Worm (Caenorhabditis elegans) whole organism, L3 larva: ENCODE results near the gene C44B12.6.

Experiments
- R02D3.7 ChIP-seq: fragments of 150-350 bp; optimal IDR thresholded peaks from 2 replicates; lab custom pipeline; 2014; ENCODE audit warnings: missing biosample characterization, missing genetic modification characterization
- ZK546.5 ChIP-seq: sonication (generic microtip); optimal IDR thresholded peaks from 2 replicates; lab custom pipeline; 2017; ENCODE audit warnings: missing biosample characterization, missing genetic modification characterization
- aly-2 ChIP-seq: fragments of 150-350 bp; optimal IDR thresholded peaks from 2 replicates; lab custom pipeline; 2014; ENCODE audit warnings: missing biosample characterization, missing genetic modification characterization
- ama-1 ChIP-seq: fragments of 150-350 bp; optimal IDR thresholded peaks from 2 replicates; lab custom pipeline; 2018
- ceh-16 ChIP-seq: sonication (generic microtip); optimal IDR thresholded peaks from 2 replicates; lab custom pipeline; 2017; ENCODE audit warnings: missing biosample characterization, missing genetic modification characterization
- ceh-82 ChIP-seq: fragments of 150-350 bp; optimal IDR thresholded peaks from 2 replicates; lab custom pipeline; 2014; ENCODE audit warnings: missing biosample characterization, missing genetic modification characterization
- ceh-9 ChIP-seq: sonication (generic microtip); optimal IDR thresholded peaks from 2 replicates; lab custom pipeline; 2018; ENCODE audit warnings: missing biosample characterization, missing genetic modification characterization
- egl-5 ChIP-seq: fragments of 150-350 bp; optimal IDR thresholded peaks from 2 replicates; lab custom pipeline; 2017; ENCODE audit warnings: missing biosample characterization, missing genetic modification reagents, missing genetic modification characterization, inconsistent platforms
- elt-1 ChIP-seq: fragments of 150-350 bp; optimal IDR thresholded peaks from 2 replicates; lab custom pipeline; 2014; ENCODE audit warnings: missing biosample characterization, missing genetic modification characterization
- elt-2 ChIP-seq: sonication (generic microtip); optimal IDR thresholded peaks from 2 replicates; lab custom pipeline; 2016; ENCODE audit warnings: missing genetic modification reagents, mild to moderate bottlenecking, missing genetic modification characterization, missing compliant biosample characterization
- elt-3 ChIP-seq, 3 experiments: fragments of 150-350 bp in 1 of 3; sonication (generic microtip) in 2 of 3; optimal IDR thresholded peaks; 2 replicates in 2 of 3; 4 replicates in 1 of 3; lab custom pipeline; 2014 to 2017; ENCODE audit warnings: missing biosample characterization in 3 of 3, missing genetic modification characterization in 3 of 3
- eor-1 ChIP-seq, 2 experiments: fragments of 150-350 bp; optimal IDR thresholded peaks; 2 replicates each; lab custom pipeline; 2014 to 2018; ENCODE audit warnings: missing biosample characterization in 2 of 2, missing genetic modification characterization in 2 of 2
- fkh-10 ChIP-seq: sonication (generic microtip); optimal IDR thresholded peaks from 2 replicates; lab custom pipeline; 2017; ENCODE audit warnings: missing biosample characterization, missing genetic modification reagents, missing genetic modification characterization
- fkh-2 ChIP-seq: fragments of 150-350 bp; optimal IDR thresholded peaks from 2 replicates; lab custom pipeline; 2014; ENCODE audit warnings: missing biosample characterization, missing genetic modification reagents, missing genetic modification characterization
- fos-1 ChIP-seq: fragments of 150-350 bp; optimal IDR thresholded peaks from 2 replicates; lab custom pipeline; 2014; ENCODE audit warnings: missing biosample characterization, missing genetic modification characterization
- hmg-11 ChIP-seq: sonication (generic microtip); optimal IDR thresholded peaks from 2 replicates; lab custom pipeline; 2016; ENCODE audit warnings: missing genetic modification characterization, missing compliant biosample characterization
- jun-1 ChIP-seq: fragments of 150-350 bp; optimal IDR thresholded peaks from 2 replicates; lab custom pipeline; 2014; ENCODE audit warnings: missing biosample characterization, missing genetic modification reagents, missing genetic modification characterization
- lin-15B ChIP-seq: fragments of 150-350 bp; optimal IDR thresholded peaks from 2 replicates; lab custom pipeline; 2014; ENCODE audit warnings: missing biosample characterization, missing genetic modification characterization
- lin-39 ChIP-seq: fragments of 150-350 bp; optimal IDR thresholded peaks from 2 replicates; lab custom pipeline; 2018; ENCODE audit warnings: missing biosample characterization, missing genetic modification reagents, missing genetic modification characterization
- lsy-12 ChIP-seq: sonication (generic microtip); optimal IDR thresholded peaks from 2 replicates; lab custom pipeline; 2016; ENCODE audit warnings: mild to moderate bottlenecking, missing genetic modification characterization, missing compliant biosample characterization
- mdl-1 ChIP-seq: fragments of 150-350 bp; optimal IDR thresholded peaks from 2 replicates; lab custom pipeline; 2014; ENCODE audit warnings: missing biosample characterization, missing genetic modification characterization
- mml-1 ChIP-seq: fragments of 150-350 bp; sonication (generic microtip); optimal IDR thresholded peaks from 3 replicates; lab custom pipeline; 2014; ENCODE audit warnings: missing biosample characterization, missing genetic modification characterization
- nfya-1 ChIP-seq: sonication (generic microtip); optimal IDR thresholded peaks from 2 replicates; lab custom pipeline; 2017; ENCODE audit warnings: missing genetic modification characterization, mild to moderate bottlenecking, missing compliant biosample characterization, antibody characterized with exemption, moderate library complexity; ENCODE audit not compliant: insufficient read depth
- nhr-11 ChIP-seq: fragments of 150-350 bp; optimal IDR thresholded peaks from 2 replicates; lab custom pipeline; 2014; ENCODE audit warnings: missing biosample characterization, missing genetic modification characterization
- nhr-12 ChIP-seq: fragments of 150-350 bp; optimal IDR thresholded peaks from 2 replicates; lab custom pipeline; 2014; ENCODE audit warnings: missing biosample characterization, missing genetic modification characterization
- nhr-23 ChIP-seq: fragments of 150-350 bp; optimal IDR thresholded peaks from 2 replicates; lab custom pipeline; 2014; ENCODE audit warnings: missing biosample characterization, missing genetic modification reagents, missing genetic modification characterization
- nhr-237 ChIP-seq: fragments of 150-350 bp; optimal IDR thresholded peaks from 2 replicates; lab custom pipeline; 2014; ENCODE audit warnings: missing biosample characterization, missing genetic modification characterization
- nhr-25 ChIP-seq: sonication (generic microtip); optimal IDR thresholded peaks from 2 replicates; lab custom pipeline; 2017; ENCODE audit warnings: missing biosample characterization, missing genetic modification characterization
- nhr-28 ChIP-seq: fragments of 150-350 bp; optimal IDR thresholded peaks from 2 replicates; lab custom pipeline; 2014; ENCODE audit warnings: missing biosample characterization, missing genetic modification characterization
- nhr-43 ChIP-seq: sonication (generic microtip); optimal IDR thresholded peaks from 2 replicates; lab custom pipeline; 2016; ENCODE audit warnings: mild to moderate bottlenecking, missing genetic modification characterization, missing compliant biosample characterization; ENCODE audit not compliant: poor library complexity, severe bottlenecking
- nhr-67 ChIP-seq: fragments of 150-350 bp; optimal IDR thresholded peaks from 2 replicates; lab custom pipeline; 2014; ENCODE audit warnings: missing biosample characterization, missing genetic modification characterization
- nhr-76 ChIP-seq: fragments of 150-350 bp; sonication (generic microtip); optimal IDR thresholded peaks from 5 replicates; lab custom pipeline; 2014; ENCODE audit warnings: missing biosample characterization, missing genetic modification characterization
- nhr-77 ChIP-seq: fragments of 150-350 bp; optimal IDR thresholded peaks from 2 replicates; lab custom pipeline; 2014; ENCODE audit warnings: missing biosample characterization, missing genetic modification characterization
- pha-4 ChIP-seq: fragments of 150-350 bp; optimal IDR thresholded peaks from 2 replicates; lab custom pipeline; 2014; ENCODE audit warnings: missing biosample characterization, missing genetic modification reagents, missing genetic modification characterization
- pqm-1 ChIP-seq: fragments of 150-350 bp; optimal IDR thresholded peaks from 2 replicates; lab custom pipeline; 2017; ENCODE audit warnings: missing biosample characterization, missing genetic modification characterization, inconsistent platforms
- sea-2 ChIP-seq: fragments of 150-350 bp; sonication (generic microtip); optimal IDR thresholded peaks from 4 replicates; lab custom pipeline; 2014; ENCODE audit warnings: missing biosample characterization, missing genetic modification reagents, missing genetic modification characterization
- skn-1 ChIP-seq: fragments of 150-350 bp; optimal IDR thresholded peaks from 2 replicates; lab custom pipeline; 2014; ENCODE audit warnings: missing biosample characterization, missing genetic modification characterization
- snpc-4 ChIP-seq: fragments of 150-350 bp; optimal IDR thresholded peaks from 2 replicates; lab custom pipeline; 2014; ENCODE audit warnings: missing biosample characterization, missing genetic modification characterization
- tbx-2 ChIP-seq: sonication (generic microtip); optimal IDR thresholded peaks from 2 replicates; lab custom pipeline; 2016; ENCODE audit warnings: mild to moderate bottlenecking, missing genetic modification characterization, missing compliant biosample characterization
- unc-39 ChIP-seq: sonication (generic microtip); optimal IDR thresholded peaks from 4 replicates; lab custom pipeline; 2017; ENCODE audit warnings: missing biosample characterization, missing genetic modification characterization
- unc-62 ChIP-seq: fragments of 150-350 bp; sonication (generic microtip); optimal IDR thresholded peaks from 4 replicates; lab custom pipeline; 2014; ENCODE audit warnings: missing biosample characterization, missing genetic modification reagents, missing genetic modification characterization
- zag-1 ChIP-seq: fragments of 150-350 bp; optimal IDR thresholded peaks from 2 replicates; lab custom pipeline; 2014; ENCODE audit warnings: missing biosample characterization, missing genetic modification characterization
- ztf-11 ChIP-seq: fragments of 150-350 bp; optimal IDR thresholded peaks from 2 replicates; lab custom pipeline; 2014; ENCODE audit warnings: missing biosample characterization, missing genetic modification characterization
- ztf-4 ChIP-seq: fragments of 150-350 bp; optimal IDR thresholded peaks from 2 replicates; lab custom pipeline; 2014; ENCODE audit warnings: missing biosample characterization, missing genetic modification characterization

Gene C44B12.6

ce11 chrIV:1097153-1097552, 39.4 kb downstream of the C44B12.6 start, which contains the start of gene cox-18:
cox-18 (plus strand) TSS chrIV:1097453.
- TF ChIP-seq R02D3.7 (tag; lab: Kevin White, UChicago) (no peak), jun-1 (no peak), fkh-2 (no peak), elt-3 (tag; optimal IDR thresholded peaks at IDR 0.05; lab: Kevin White, UChicago) (no peak), ceh-82 (tag; lab: Kevin White, UChicago) (no peak), nhr-237 (no peak), unc-39 (no peak), ama-1 (lab: Kevin White, UChicago) (no peak), nhr-12 (tag; lab: Kevin White, UChicago) (no peak), nhr-67 (tag; lab: Kevin White, UChicago) (no peak), mdl-1 (tag; lab: Kevin White, UChicago) (no peak), skn-1 (no peak), eor-1 (tag; optimal IDR thresholded peaks at IDR 0.05; lab: Kevin White, UChicago) (no peak), lin-39 (tag; lab: Kevin White, UChicago) (no peak), ZK546.5 (tag; lab: Kevin White, UChicago) (no peak)

- TF ChIP-seq ceh-82 (tag; lab: Kevin White, UChicago), result no peak
- TF ChIP-seq sea-2 (GFP tag; lab: Kevin White, UChicago), result no peak
- no peak for TF ChIP-seq lsy-12
- no peak for TF ChIP-seq nhr-12 (tag; lab: Kevin White, UChicago)
- TF ChIP-seq pqm-1 (tag; lab: Kevin White, UChicago), result no peak
- TF ChIP-seq hmg-11 (tag; lab: Kevin White, UChicago), result no peak
- no peak for TF ChIP-seq jun-1
- TF ChIP-seq fkh-2, result no peak
- TF ChIP-seq pha-4 (tag; lab: Kevin White, UChicago), result no peak
- TF ChIP-seq egl-5, result no peak
- TF ChIP-seq lin-15B (tag; lab: Kevin White, UChicago), result no peak
- TF ChIP-seq nhr-25 (tag; lab: Kevin White, UChicago), result no peak
- TF ChIP-seq fkh-10 (GFP tag; lab: Kevin White, UChicago), result no peak
- no peak for TF ChIP-seq nhr-11
- no peak for TF ChIP-seq mml-1 (tag; lab: Kevin White, UChicago)
- TF ChIP-seq elt-3 (tag; optimal IDR thresholded peaks at IDR 0.05; lab: Kevin White, UChicago), result no peak
- no peak for TF ChIP-seq nfya-1 (tag; lab: Kevin White, UChicago)
- TF ChIP-seq tbx-2 (tag; lab: Kevin White, UChicago), result no peak
- TF ChIP-seq ceh-16 (tag; lab: Kevin White, UChicago), result no peak
These were observed 40.4 kb downstream of the C44B12.6 start for ce11 chrIV:1096154-1096553.

ce11 chrIV:1093870-1094564, 42.5 kb downstream of the C44B12.6 start, which contains the start of the genes cct-8 and Y55F3AR.2:
cct-8 (minus strand) TSS chrIV:1093920.
Y55F3AR.2 (plus strand) TSS chrIV:1094541.
- TF ChIP-seq nhr-23 (peak; percentile 98), skn-1 (peak; percentile 92), fkh-2 (no peak), eor-1 (tag; optimal IDR thresholded peaks at IDR 0.05; lab: Kevin White, UChicago) (peak in 1 of 2 experiments; percentile 64), ztf-4 (tag; lab: Kevin White, UChicago) (peak; percentile 69), elt-1 (tag; lab: Kevin White, UChicago) (peak; percentile 80), lin-15B (tag; lab: Kevin White, UChicago) (peak; percentile 95), ZK546.5 (tag; lab: Kevin White, UChicago) (peak; percentile 51), nhr-28 (tag; lab: Kevin White, UChicago) (no peak), nhr-76 (peak; percentile 49), nhr-11 (no peak), pha-4 (tag; lab: Kevin White, UChicago) (peak; percentile 97), nhr-12 (tag; lab: Kevin White, UChicago) (no peak), lin-39 (tag; lab: Kevin White, UChicago) (peak; percentile 97), ztf-11 (tag; lab: Kevin White, UChicago) (no peak), tbx-2 (tag; lab: Kevin White, UChicago) (peak; percentile 94), snpc-4 (tag; lab: Kevin White, UChicago) (peak; percentile 84), fos-1 (tag; lab: Kevin White, UChicago) (no peak), nhr-25 (tag; lab: Kevin White, UChicago) (peak; percentile 91), nhr-237 (no peak), fkh-10 (GFP tag; lab: Kevin White, UChicago) (peak; percentile 98), ceh-9 (tag; lab: Kevin White, UChicago) (no peak), zag-1 (tag; lab: Kevin White, UChicago) (peak; percentile 38), aly-2 (tag; lab: Kevin White, UChicago) (peak; percentile 78), ceh-82 (tag; lab: Kevin White, UChicago) (peak; percentile 89), mdl-1 (tag; lab: Kevin White, UChicago) (no peak), sea-2 (GFP tag; lab: Kevin White, UChicago) (no peak), nfya-1 (tag; lab: Kevin White, UChicago) (peak; percentile 99), R02D3.7 (tag; lab: Kevin White, UChicago) (peak; percentile 94), ama-1 (lab: Kevin White, UChicago) (peak; percentile 78), unc-62 (GFP tag; lab: Kevin White, UChicago) (peak; percentile 29), nhr-77 (tag; lab: Kevin White, UChicago) (peak; percentile 91), mml-1 (tag; lab: Kevin White, UChicago) (no peak), unc-39 (no peak), jun-1 (peak; percentile 95), elt-3 (tag; optimal IDR thresholded peaks at IDR 0.05; lab: Kevin White, UChicago) (peak in 1 of 3 experiments; percentile 55), elt-2 (tag; lab: Kevin White, UChicago) (peak; percentile 76), nhr-43 (tag; lab: Kevin White, UChicago) (peak; percentile 97), nhr-67 (tag; lab: Kevin White, UChicago) (peak; percentile 65), egl-5 (peak; percentile 92), hmg-11 (tag; lab: Kevin White, UChicago) (peak; percentile 91)
